Fruit fly (Drosophila melanogaster): ENCODE data around the gene CG4911.

CG4911 gene

DNA sequence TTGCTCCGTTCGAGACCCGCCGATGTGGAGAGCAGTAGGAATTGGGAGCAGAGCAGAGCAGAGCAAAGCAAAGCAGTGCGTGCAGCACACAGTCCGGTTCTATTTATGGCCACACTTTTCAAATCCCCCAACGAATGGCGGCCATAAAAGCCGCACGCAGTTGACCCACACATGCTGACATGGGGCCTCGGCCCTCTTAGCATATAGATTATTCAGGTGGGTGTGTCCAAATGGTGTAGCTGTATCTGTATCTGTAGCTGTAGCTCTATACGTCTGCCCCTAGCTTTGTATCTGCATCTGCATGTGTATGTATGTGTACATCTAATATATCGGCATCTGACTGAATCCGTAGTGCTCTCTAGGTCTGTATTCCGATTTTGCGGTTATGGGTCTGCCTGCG, 48.8 kb upstream of the CG4911 start (continued):
- TF ChIP-seq lilli (GFP tag; optimal IDR thresholded peaks at IDR 0.05) (no peak), abd-A (tag; optimal IDR thresholded peaks at IDR 0.05) (peak; percentile 70), CG1647 (GFP tag; optimal IDR thresholded peaks at IDR 0.05) (no peak), CG16813 (GFP tag; IDR thresholded peaks at IDR 0.05; ENCODE audit: partially characterized antibody) (no peak), kni (GFP tag; optimal IDR thresholded peaks at IDR 0.05) (peak; percentile 55), CG12769 (tag; optimal IDR thresholded peaks at IDR 0.05) (peak; percentile 78), CG5953 (GFP tag; IDR thresholded peaks at IDR 0.05) (no peak), vnd (GFP tag; IDR thresholded peaks at IDR 0.05; ENCODE audit: partially characterized antibody) (no peak), her (GFP tag; optimal IDR thresholded peaks at IDR 0.05) (no peak), CG17186 (GFP tag; optimal IDR thresholded peaks at IDR 0.05) (no peak), CG18619 (GFP tag; optimal IDR thresholded peaks at IDR 0.05) (no peak), CG2202 (tag; optimal IDR thresholded peaks at IDR 0.05) (no peak), CG6791 (GFP tag; IDR thresholded peaks at IDR 0.05; ENCODE audit: partially characterized antibody) (0 out of 3 replicates have a peak, but pooled peaks have one; percentile 48), CG16815 (GFP tag; optimal IDR thresholded peaks at IDR 0.05) (no peak), HLHmδ (GFP tag; optimal IDR thresholded peaks at IDR 0.05) (no peak), vvl (GFP tag; IDR thresholded peaks at IDR 0.05) (peak; percentile 75), Hsf (GFP tag; optimal IDR thresholded peaks at IDR 0.05) (no peak), sim (GFP tag; IDR thresholded peaks at IDR 0.05) (no peak), rib (GFP tag; IDR thresholded peaks at IDR 0.05) (0 out of 2 replicates have a peak, but pooled peaks have one; percentile 16), CG11456 (GFP tag; IDR thresholded peaks at IDR 0.05) (no peak), kay (GFP tag; optimal IDR thresholded peaks at IDR 0.05) (no peak), vfl (GFP tag; optimal IDR thresholded peaks at IDR 0.05) (no peak), z (GFP tag; IDR thresholded peaks at IDR 0.05) (no peak)

DNA sequence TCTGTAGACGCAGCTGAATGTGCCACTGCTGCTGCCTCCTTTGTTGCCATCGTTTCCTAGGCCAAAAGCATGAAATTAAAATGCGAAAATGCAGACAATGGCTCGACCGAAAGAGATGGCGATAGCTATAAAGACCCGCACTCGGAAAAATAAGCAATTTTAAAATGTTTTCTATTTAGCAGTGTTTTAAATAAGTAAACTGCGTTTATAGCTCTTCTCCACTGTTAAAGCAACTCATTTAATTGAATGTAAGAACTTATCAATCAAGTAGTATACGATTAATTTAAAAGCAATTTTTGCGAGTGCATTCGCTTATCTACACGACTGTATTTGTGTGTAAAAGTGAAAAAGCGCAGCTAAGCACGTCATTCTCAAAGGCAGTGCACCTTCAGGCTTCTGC, 47.0 kb upstream of the CG4911 start:
- no peak for TF ChIP-seq CG17912 (GFP tag; optimal IDR thresholded peaks at IDR 0.05)
- TF ChIP-seq CG32767 (GFP tag; IDR thresholded peaks at IDR 0.05) = 0 out of 2 replicates have a peak, but pooled peaks have one; percentile 9
- TF ChIP-seq tap (tag; optimal IDR thresholded peaks at IDR 0.05) = no peak
- TF ChIP-seq croc (GFP tag; conservative IDR thresholded peaks at IDR 0.05) = no peak
- TF ChIP-seq unc-4 (GFP tag; IDR thresholded peaks at IDR 0.05; ENCODE audit: partially characterized antibody) = no peak
- no peak for TF ChIP-seq D19B (GFP tag; optimal IDR thresholded peaks at IDR 0.05)
- no peak for TF ChIP-seq nau (GFP tag; optimal IDR thresholded peaks at IDR 0.05)
- TF ChIP-seq CG11723 (GFP tag; optimal IDR thresholded peaks at IDR 0.05) = no peak
- TF ChIP-seq Hand (GFP tag; optimal IDR thresholded peaks at IDR 0.05) = no peak
- no peak for TF ChIP-seq CG30431 (GFP tag; optimal IDR thresholded peaks at IDR 0.05)
- no peak for TF ChIP-seq CG7271 (tag; optimal IDR thresholded peaks at IDR 0.05)
- TF ChIP-seq tio (GFP tag; optimal IDR thresholded peaks at IDR 0.05) = no peak
- no peak for TF ChIP-seq CG12659 (GFP tag; optimal IDR thresholded peaks at IDR 0.05)
- TF ChIP-seq mld (GFP tag; IDR thresholded peaks at IDR 0.05; ENCODE audit: partially characterized antibody) = no peak
- no peak for TF ChIP-seq zfh1 (GFP tag; IDR thresholded peaks at IDR 0.05)
- TF ChIP-seq C15 (GFP tag; IDR thresholded peaks at IDR 0.05) = no peak
- no peak for TF ChIP-seq bab2 (GFP tag; optimal IDR thresholded peaks at IDR 0.05)
- TF ChIP-seq ttk (GFP tag; IDR thresholded peaks at IDR 0.05) = 0 out of 2 replicates have a peak, but pooled peaks have one; percentile 31
- TF ChIP-seq CG18011 (GFP tag; optimal IDR thresholded peaks at IDR 0.05) = no peak
- no peak for TF ChIP-seq MBD-R2 (GFP tag; IDR thresholded peaks at IDR 0.05)
- TF ChIP-seq CG11456 (GFP tag; IDR thresholded peaks at IDR 0.05) = no peak
- TF ChIP-seq CG11504 (tag; optimal IDR thresholded peaks at IDR 0.05) = no peak
- TF ChIP-seq da (GFP tag; optimal IDR thresholded peaks at IDR 0.05) = no peak
- TF ChIP-seq Neu2 (GFP tag; optimal IDR thresholded peaks at IDR 0.05; ENCODE audit: borderline replicate concordance) = no peak
- TF ChIP-seq Nf-YA (GFP tag; IDR thresholded peaks at IDR 0.05) = no peak
- TF ChIP-seq Drgx (GFP tag; IDR thresholded peaks at IDR 0.05) = peak; percentile 59
- TF ChIP-seq Ptx1 (GFP tag; IDR thresholded peaks at IDR 0.05) = peak; percentile 36
